Worm (Caenorhabditis elegans) whole organism, late embryonic: ENCODE results near the gene T13F2.2.

ENCODE experiments used
- ama-1 ChIP-seq: fragments of 150-350 bp; optimal IDR thresholded peaks from 2 replicates; lab custom pipeline; 2014
- ceh-45 ChIP-seq: fragments of 200-800 bp; sonication (Bioruptor generic); IDR thresholded peaks from 2 replicates; pipeline ENCODE4 v1.3.6; 2022; ENCODE audit warnings: missing genetic modification reagents, missing genetic modification characterization, missing compliant biosample characterization
- ets-4 ChIP-seq: sonication (generic microtip); optimal IDR thresholded peaks from 2 replicates; lab custom pipeline; 2016; ENCODE audit warnings: missing genetic modification characterization, missing compliant biosample characterization
- fkh-10 ChIP-seq: fragments of 150-350 bp; optimal IDR thresholded peaks from 2 replicates; lab custom pipeline; 2014; ENCODE audit warnings: missing biosample characterization, missing genetic modification reagents, missing genetic modification characterization

- TF ChIP-seq ama-1 (no peak), ceh-45 (GFP tag; lab: Robert Waterston, UW) (no peak), ets-4 (tag; lab: Kevin White, UChicago) (no peak), fkh-10 (GFP tag; lab: Kevin White, UChicago) (no peak)
These were observed 50.4 kb downstream of the T13F2.2 start, which contains the start of gene C28D4.5 for ce11 chrIV:9746762-9747161.
